Fruit fly (Drosophila melanogaster) whole organism, adult: ENCODE data around the gene CG43938.

ENCODE experiments used
- CG11617 ChIP-seq: fragments of 200-800 bp; sonication (Bioruptor generic); optimal IDR thresholded peaks from 2 replicates; lab custom pipeline; 2017; ENCODE audit warnings: mild to moderate bottlenecking, missing biosample characterization, missing genetic modification reagents, missing genetic modification characterization
- CG33017 ChIP-seq: fragments of 200-800 bp; sonication (Bioruptor generic); optimal IDR thresholded peaks from 2 replicates; lab custom pipeline; 2018; ENCODE audit warnings: missing biosample characterization, mild to moderate bottlenecking, missing genetic modification characterization, moderate library complexity
- CG5204 ChIP-seq: fragments of 200-800 bp; sonication (Bioruptor generic); optimal IDR thresholded peaks from 2 replicates; lab custom pipeline; 2016; ENCODE audit warnings: missing biosample characterization, missing genetic modification characterization
- CG7045 ChIP-seq: fragments of 200-800 bp; sonication (Bioruptor generic); optimal IDR thresholded peaks from 2 replicates; lab custom pipeline; 2017; ENCODE audit warnings: missing biosample characterization, mild to moderate bottlenecking, missing genetic modification characterization
- CG7101 ChIP-seq: fragments of 200-800 bp; sonication (Bioruptor generic); optimal IDR thresholded peaks from 2 replicates; lab custom pipeline; 2018; ENCODE audit warnings: missing biosample characterization, mild to moderate bottlenecking, missing genetic modification characterization, moderate library complexity
- Clk ChIP-seq: fragments of 200-800 bp; sonication (Bioruptor generic); optimal IDR thresholded peaks from 2 replicates; lab custom pipeline; 2017; ENCODE audit warnings: missing biosample characterization, missing genetic modification characterization
- Hr96 ChIP-seq: fragments of 200-800 bp; sonication (Bioruptor generic); optimal IDR thresholded peaks from 2 replicates; lab custom pipeline; 2016; ENCODE audit warnings: missing biosample characterization, missing genetic modification characterization
- cic ChIP-seq: fragments of 200-800 bp; sonication (Bioruptor generic); optimal IDR thresholded peaks from 2 replicates; lab custom pipeline; 2017; ENCODE audit warnings: missing biosample characterization, mild to moderate bottlenecking, missing genetic modification characterization, moderate library complexity
- kay ChIP-seq: fragments of 200-800 bp; sonication (Bioruptor generic); peaks from one replicate; lab custom pipeline; 2016; ENCODE audit warnings: missing biosample characterization, missing genetic modification characterization, borderline replicate concordance
- pad ChIP-seq: fragments of 200-800 bp; sonication (Bioruptor generic); optimal IDR thresholded peaks from 3 replicates; lab custom pipeline; 2017; ENCODE audit warnings: missing biosample characterization, missing genetic modification characterization, mild to moderate bottlenecking, moderate library complexity, missing genetic modification reagents
- tj ChIP-seq: fragments of 200-800 bp; sonication (Bioruptor generic); optimal IDR thresholded peaks from 3 replicates; lab custom pipeline; 2017; ENCODE audit warnings: missing biosample characterization, mild to moderate bottlenecking, missing genetic modification characterization, moderate library complexity

DNA sequence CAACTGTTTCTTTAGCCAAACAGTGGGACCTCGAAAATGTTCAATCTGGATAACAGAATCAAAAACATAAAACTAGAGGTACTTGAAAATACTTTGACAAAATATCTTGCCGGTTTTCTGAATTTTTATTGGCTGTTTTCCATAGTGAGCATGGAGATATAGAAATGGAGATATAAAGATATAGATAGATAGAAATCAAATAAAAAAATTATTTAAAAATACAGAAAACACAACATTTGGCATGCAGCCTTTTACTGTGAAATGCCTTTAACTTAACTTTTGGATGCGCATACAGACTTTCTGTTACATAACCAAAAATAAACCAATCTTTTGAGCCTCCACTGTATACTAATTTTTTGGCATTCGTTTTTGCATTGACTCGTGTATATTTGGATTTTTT lies 21.0 kb upstream of the CG43938 start:
- TF ChIP-seq CG5204 (GFP tag; lab: Kevin White, UChicago): no peak
- TF ChIP-seq cic (GFP tag; lab: Kevin White, UChicago): no peak
- no peak for TF ChIP-seq Hr96
- TF ChIP-seq tj (GFP tag; lab: Kevin White, UChicago): no peak
- TF ChIP-seq CG7101: no peak
- TF ChIP-seq CG33017 (tag; lab: Kevin White, UChicago): no peak
- TF ChIP-seq kay: no peak
- no peak for TF ChIP-seq CG11617 (GFP tag; lab: Kevin White, UChicago)
- no peak for TF ChIP-seq CG7045
- TF ChIP-seq pad (GFP tag; lab: Kevin White, UChicago): no peak
- TF ChIP-seq Clk (GFP tag; lab: Kevin White, UChicago): no peak
